Fruit fly (Drosophila melanogaster) whole organism, adult: Measurements from ENCODE around the gene CG6118.

Experiments used
- CG11617 ChIP-seq: fragments of 200-800 bp; sonication (Bioruptor generic); optimal IDR thresholded peaks from 2 replicates; lab custom pipeline; 2017; ENCODE audit warnings: mild to moderate bottlenecking, missing biosample characterization, missing genetic modification reagents, missing genetic modification characterization
- CG12768 ChIP-seq: fragments of 200-800 bp; sonication (Bioruptor generic); optimal IDR thresholded peaks from 2 replicates; lab custom pipeline; 2017; ENCODE audit warnings: missing biosample characterization, missing genetic modification characterization, mild to moderate bottlenecking, moderate library complexity, missing genetic modification reagents
- CG14711 ChIP-seq: fragments of 200-800 bp; sonication (Bioruptor generic); optimal IDR thresholded peaks from 2 replicates; lab custom pipeline; 2018; ENCODE audit warnings: missing biosample characterization, mild to moderate bottlenecking, missing genetic modification characterization, moderate library complexity
- CG5204 ChIP-seq: fragments of 200-800 bp; sonication (Bioruptor generic); optimal IDR thresholded peaks from 2 replicates; lab custom pipeline; 2016; ENCODE audit warnings: missing biosample characterization, missing genetic modification characterization
- CG7045 ChIP-seq: fragments of 200-800 bp; sonication (Bioruptor generic); optimal IDR thresholded peaks from 2 replicates; lab custom pipeline; 2017; ENCODE audit warnings: missing biosample characterization, mild to moderate bottlenecking, missing genetic modification characterization
- Crg-1 ChIP-seq: fragments of 200-800 bp; sonication (Bioruptor generic); optimal IDR thresholded peaks from 2 replicates; lab custom pipeline; 2016; ENCODE audit warnings: missing biosample characterization, missing genetic modification characterization
- Hr96 ChIP-seq: fragments of 200-800 bp; sonication (Bioruptor generic); optimal IDR thresholded peaks from 2 replicates; lab custom pipeline; 2016; ENCODE audit warnings: missing biosample characterization, missing genetic modification characterization
- Mnt ChIP-seq: fragments of 200-800 bp; sonication (Bioruptor generic); optimal IDR thresholded peaks from 2 replicates; lab custom pipeline; 2016; ENCODE audit warnings: missing biosample characterization, mild to moderate bottlenecking, missing genetic modification characterization
- bab1 ChIP-seq: fragments of 200-800 bp; sonication (Bioruptor generic); optimal IDR thresholded peaks from 3 replicates; lab custom pipeline; 2019; ENCODE audit warnings: missing biosample characterization, mild to moderate bottlenecking, missing genetic modification characterization, moderate library complexity
- cic ChIP-seq: fragments of 200-800 bp; sonication (Bioruptor generic); optimal IDR thresholded peaks from 2 replicates; lab custom pipeline; 2017; ENCODE audit warnings: missing biosample characterization, mild to moderate bottlenecking, missing genetic modification characterization, moderate library complexity
- toe ChIP-seq: fragments of 200-800 bp; sonication (Bioruptor generic); optimal IDR thresholded peaks from 2 replicates; lab custom pipeline; 2016; ENCODE audit warnings: missing biosample characterization, missing genetic modification characterization

dm6 chr3R:15457386-15458011 is 23.0 kb upstream of the CG6118 start:
- TF ChIP-seq Crg-1 = no peak
- TF ChIP-seq bab1 (GFP tag; lab: Kevin White, UChicago) = no peak
- TF ChIP-seq Hr96 (GFP tag; lab: Kevin White, UChicago) = no peak
- no peak for TF ChIP-seq CG12768 (GFP tag; lab: Kevin White, UChicago)
- no peak for TF ChIP-seq Mnt (GFP tag; lab: Kevin White, UChicago)
- TF ChIP-seq toe (GFP tag; lab: Kevin White, UChicago) = no peak
- TF ChIP-seq cic (GFP tag; lab: Kevin White, UChicago) = no peak
- TF ChIP-seq CG14711 (tag; lab: Kevin White, UChicago) = no peak
- no peak for TF ChIP-seq CG7045
- no peak for TF ChIP-seq CG5204 (GFP tag; lab: Kevin White, UChicago)
- no peak for TF ChIP-seq CG11617
